Fruit fly (Drosophila melanogaster) whole organism, embryonic: Measurements from ENCODE around the gene Cyp4g15.

Experiments used
- Atf3 ChIP-seq: fragments of 200-800 bp; sonication (Bioruptor generic); optimal IDR thresholded peaks from 3 replicates; lab custom pipeline; 2016; ENCODE audit warnings: missing biosample characterization, missing genetic modification characterization
- B-H2 ChIP-seq: fragments of 200-800 bp; sonication (Bioruptor generic); optimal IDR thresholded peaks from 2 replicates; lab custom pipeline; 2018; ENCODE audit warnings: missing biosample characterization, mild to moderate bottlenecking, missing genetic modification characterization
- Bteb2 ChIP-seq: fragments of 200-800 bp; sonication (Bioruptor generic); optimal IDR thresholded peaks from 2 replicates; lab custom pipeline; 2016; ENCODE audit warnings: missing biosample characterization, missing genetic modification characterization
- CG10543 ChIP-seq: fragments of 200-800 bp; sonication (Bioruptor generic); optimal IDR thresholded peaks from 3 replicates; lab custom pipeline; 2017; ENCODE audit warnings: missing biosample characterization, mild to moderate bottlenecking, missing genetic modification characterization, moderate library complexity
- CG12219 ChIP-seq: fragments of 200-800 bp; sonication (Bioruptor generic); optimal IDR thresholded peaks from 3 replicates; lab custom pipeline; 2018; ENCODE audit warnings: missing biosample characterization, mild to moderate bottlenecking, missing genetic modification characterization
- CG12236 ChIP-seq: fragments of 200-800 bp; sonication (Bioruptor generic); optimal IDR thresholded peaks from 2 replicates; lab custom pipeline; 2016; ENCODE audit warnings: missing biosample characterization, missing genetic modification characterization
- CG12744 ChIP-seq: fragments of 200-800 bp; sonication (Bioruptor generic); optimal IDR thresholded peaks from 2 replicates; lab custom pipeline; 2016; ENCODE audit warnings: missing biosample characterization, missing genetic modification characterization
- CG14014 ChIP-seq: fragments of 200-800 bp; sonication (Bioruptor generic); IDR thresholded peaks from 2 replicates; pipeline ENCODE4 v1.3.6; 2022; ENCODE audit warnings: missing biosample characterization, missing genetic modification characterization
- CG14710 ChIP-seq: fragments of 200-800 bp; sonication (Bioruptor generic); optimal IDR thresholded peaks from 3 replicates; lab custom pipeline; 2019; ENCODE audit warnings: missing biosample characterization, mild to moderate bottlenecking, missing genetic modification characterization, moderate library complexity
- CG16779 ChIP-seq: fragments of 200-800 bp; sonication (Bioruptor generic); IDR thresholded peaks from 2 replicates; pipeline ENCODE4 v1.3.6; 2022; ENCODE audit warnings: missing biosample characterization, missing genetic modification characterization
- CG16813 ChIP-seq: fragments of 200-800 bp; sonication (Bioruptor generic); IDR thresholded peaks from 3 replicates; pipeline ENCODE4 v1.3.6; 2022; ENCODE audit warnings: missing biosample characterization, missing genetic modification characterization; ENCODE audit not compliant: partially characterized antibody
- CG17568 ChIP-seq: fragments of 200-800 bp; sonication (Bioruptor generic); optimal IDR thresholded peaks from 2 replicates; lab custom pipeline; 2018; ENCODE audit warnings: missing biosample characterization, mild to moderate bottlenecking, missing genetic modification characterization, moderate library complexity
- CG17802 ChIP-seq: fragments of 200-800 bp; sonication (Bioruptor generic); optimal IDR thresholded peaks from 2 replicates; lab custom pipeline; 2018; ENCODE audit warnings: missing biosample characterization, mild to moderate bottlenecking, missing genetic modification characterization, moderate library complexity
- CG18764 ChIP-seq: fragments of 200-800 bp; sonication (Bioruptor generic); optimal IDR thresholded peaks from 3 replicates; lab custom pipeline; 2016; ENCODE audit warnings: missing biosample characterization, missing genetic modification characterization
- CG34376 ChIP-seq: fragments of 200-800 bp; sonication (Bioruptor generic); optimal IDR thresholded peaks from 2 replicates; lab custom pipeline; 2018; ENCODE audit warnings: missing biosample characterization, mild to moderate bottlenecking, missing genetic modification characterization
- CG4854 ChIP-seq: fragments of 200-800 bp; sonication (Bioruptor generic); optimal IDR thresholded peaks from 2 replicates; lab custom pipeline; 2016; ENCODE audit warnings: missing biosample characterization, missing genetic modification characterization, inconsistent platforms
- CG6254 ChIP-seq: fragments of 200-800 bp; sonication (Bioruptor generic); optimal IDR thresholded peaks from 3 replicates; lab custom pipeline; 2017; ENCODE audit warnings: mild to moderate bottlenecking, missing biosample characterization, missing genetic modification reagents, missing genetic modification characterization
- CG7271 ChIP-seq: fragments of 200-800 bp; sonication (Bioruptor generic); optimal IDR thresholded peaks from 2 replicates; lab custom pipeline; 2018; ENCODE audit warnings: missing biosample characterization, mild to moderate bottlenecking, missing genetic modification characterization, moderate library complexity
- CG7372 ChIP-seq: fragments of 200-800 bp; sonication (Bioruptor generic); IDR thresholded peaks from 2 replicates; pipeline ENCODE4 v1.3.6; 2022; ENCODE audit warnings: missing biosample characterization, missing genetic modification characterization
- CG7786 ChIP-seq: fragments of 200-800 bp; sonication (Bioruptor generic); optimal IDR thresholded peaks from 2 replicates; lab custom pipeline; 2016; ENCODE audit warnings: missing biosample characterization, missing genetic modification characterization
- CG8478 ChIP-seq: fragments of >200 bp; optimal IDR thresholded peaks from 2 replicates; lab custom pipeline; 2018
- CG9727 ChIP-seq: fragments of 200-800 bp; sonication (Bioruptor generic); optimal IDR thresholded peaks from 3 replicates; lab custom pipeline; 2017; ENCODE audit warnings: missing biosample characterization, mild to moderate bottlenecking, missing genetic modification characterization
- Chrac-16 ChIP-seq: fragments of 200-800 bp; sonication (Bioruptor generic); optimal IDR thresholded peaks from 3 replicates; lab custom pipeline; 2016; ENCODE audit warnings: missing biosample characterization, missing genetic modification characterization
- D ChIP-seq, 2 experiments: fragments of 200-800 bp in 1 of 2; fragments of >200 bp in 1 of 2; sonication (Bioruptor generic) in 1 of 2; optimal IDR thresholded peaks; 2 replicates in 1 of 2; 3 replicates in 1 of 2; lab custom pipeline; 2017; ENCODE audit warnings: mild to moderate bottlenecking in 1 of 2, missing biosample characterization in 1 of 2, missing genetic modification characterization in 1 of 2, missing genetic modification reagents in 1 of 2
- Dip2 ChIP-seq: fragments of 200-800 bp; sonication (Bioruptor generic); IDR thresholded peaks from 2 replicates; pipeline ENCODE4 v1.3.6; 2022; ENCODE audit warnings: missing biosample characterization, missing genetic modification characterization
- HLH4C ChIP-seq: fragments of 200-800 bp; sonication (Bioruptor generic); IDR thresholded peaks from 3 replicates; pipeline ENCODE4 v1.3.6; 2022; ENCODE audit warnings: missing biosample characterization, missing genetic modification characterization; ENCODE audit not compliant: partially characterized antibody
- Lim3 ChIP-seq: fragments of 200-800 bp; sonication (Bioruptor generic); IDR thresholded peaks from 2 replicates; pipeline ENCODE4 v1.3.6; 2022; ENCODE audit warnings: missing biosample characterization, missing genetic modification characterization
- Nf-YC ChIP-seq: fragments of 200-800 bp; optimal IDR thresholded peaks from 3 replicates; lab custom pipeline; 2019; ENCODE audit warnings: missing biosample characterization, mild to moderate bottlenecking, missing genetic modification characterization, moderate library complexity
- PHDP ChIP-seq: fragments of 200-800 bp; sonication (Bioruptor generic); optimal IDR thresholded peaks from 3 replicates; lab custom pipeline; 2018; ENCODE audit warnings: missing biosample characterization, mild to moderate bottlenecking, missing genetic modification characterization, moderate library complexity
- Sox102F ChIP-seq: fragments of 200-800 bp; sonication (Bioruptor generic); optimal IDR thresholded peaks from 2 replicates; lab custom pipeline; 2018; ENCODE audit warnings: missing biosample characterization, mild to moderate bottlenecking, missing genetic modification characterization, moderate library complexity
- TFAM ChIP-seq: fragments of 200-800 bp; sonication (Bioruptor generic); optimal IDR thresholded peaks from 2 replicates; lab custom pipeline; 2017; ENCODE audit warnings: missing biosample characterization, missing genetic modification characterization, inconsistent platforms
- Xbp1 ChIP-seq: fragments of 200-800 bp; sonication (Bioruptor generic); optimal IDR thresholded peaks from 3 replicates; lab custom pipeline; 2016; ENCODE audit warnings: missing biosample characterization, mild to moderate bottlenecking, missing genetic modification characterization
- amos ChIP-seq: fragments of 200-800 bp; sonication (Bioruptor generic); IDR thresholded peaks from 2 replicates; pipeline ENCODE4 v1.3.6; 2022; ENCODE audit warnings: missing biosample characterization, missing genetic modification characterization; ENCODE audit not compliant: partially characterized antibody
- aop ChIP-seq: fragments of 200-800 bp; sonication (Bioruptor generic); IDR thresholded peaks from 2 replicates; pipeline ENCODE4 v1.3.6; 2022; ENCODE audit warnings: missing biosample characterization, missing genetic modification characterization
- btn ChIP-seq: fragments of 200-800 bp; sonication (Bioruptor generic); optimal IDR thresholded peaks from 2 replicates; lab custom pipeline; 2016; ENCODE audit warnings: missing biosample characterization, missing genetic modification characterization
- danr ChIP-seq: fragments of 200-800 bp; sonication (Bioruptor generic); IDR thresholded peaks from 2 replicates; pipeline ENCODE4 v1.3.6; 2022; ENCODE audit warnings: missing biosample characterization, missing genetic modification characterization
- h ChIP-seq: fragments of >200 bp; optimal IDR thresholded peaks from 2 replicates; lab custom pipeline; 2017
- jigr1 ChIP-seq: fragments of 200-800 bp; sonication (Bioruptor generic); IDR thresholded peaks from 3 replicates; pipeline ENCODE4 v1.3.6; 2022; ENCODE audit warnings: missing biosample characterization, missing genetic modification characterization
- nerfin-2 ChIP-seq: fragments of 200-800 bp; sonication (Bioruptor generic); IDR thresholded peaks from 2 replicates; pipeline ENCODE4 v1.3.6; 2022; ENCODE audit warnings: missing biosample characterization, missing genetic modification characterization; ENCODE audit not compliant: partially characterized antibody
- org-1 ChIP-seq: fragments of 200-800 bp; sonication (Bioruptor generic); optimal IDR thresholded peaks from 2 replicates; lab custom pipeline; 2017; ENCODE audit warnings: missing biosample characterization, missing genetic modification characterization
- otp ChIP-seq: fragments of 200-800 bp; sonication (Bioruptor generic); IDR thresholded peaks from 3 replicates; pipeline ENCODE4, ENCODE4 v1.3.6; 2022; ENCODE audit warnings: missing biosample characterization, missing genetic modification characterization
- pum ChIP-seq: fragments of 200-800 bp; sonication (Bioruptor generic); optimal IDR thresholded peaks from 2 replicates; lab custom pipeline; 2016; ENCODE audit warnings: missing biosample characterization, missing genetic modification characterization
- pzg ChIP-seq: fragments of 200-800 bp; sonication (Bioruptor generic); optimal IDR thresholded peaks from 3 replicates; lab custom pipeline; 2018; ENCODE audit warnings: missing biosample characterization, mild to moderate bottlenecking, missing genetic modification characterization, moderate library complexity
- sd ChIP-seq: fragments of 200-800 bp; sonication (Bioruptor generic); optimal IDR thresholded peaks from 3 replicates; lab custom pipeline; 2018; ENCODE audit warnings: missing biosample characterization, mild to moderate bottlenecking, missing genetic modification characterization, moderate library complexity
- so ChIP-seq: fragments of 200-800 bp; sonication (Bioruptor generic); IDR thresholded peaks from 3 replicates; pipeline ENCODE4 v1.3.6; 2022; ENCODE audit warnings: missing biosample characterization, missing genetic modification characterization
- ssp ChIP-seq: fragments of 200-800 bp; sonication (Bioruptor generic); IDR thresholded peaks from 2 replicates; pipeline ENCODE4 v1.3.6; 2022; ENCODE audit warnings: missing biosample characterization, missing genetic modification characterization
- stwl ChIP-seq: fragments of 200-800 bp; sonication (Bioruptor generic); optimal IDR thresholded peaks from 3 replicates; lab custom pipeline; 2018; ENCODE audit warnings: missing biosample characterization, mild to moderate bottlenecking, missing genetic modification characterization, moderate library complexity
- trh ChIP-seq: fragments of 200-800 bp; sonication (Bioruptor generic); optimal IDR thresholded peaks from 2 replicates; lab custom pipeline; 2016; ENCODE audit warnings: missing biosample characterization, missing genetic modification characterization
- vvl ChIP-seq: fragments of 200-800 bp; sonication (Bioruptor generic); IDR thresholded peaks from 2 replicates; pipeline ENCODE4 v1.3.6; 2022; ENCODE audit warnings: missing biosample characterization, missing genetic modification characterization
- yki ChIP-seq: fragments of >200 bp; optimal IDR thresholded peaks from 3 replicates; lab custom pipeline; 2018

Gene Cyp4g15

dm6 chrX:11446792-11447405 lies 30.0 kb upstream of the Cyp4g15 start (continued):
- TF ChIP-seq vvl (GFP tag; lab: Robert Waterston, UW): peak; percentile 90
- TF ChIP-seq Chrac-16 (GFP tag; lab: Kevin White, UChicago): peak; percentile 72
- TF ChIP-seq CG16813 (GFP tag; lab: Robert Waterston, UW): no peak
- TF ChIP-seq TFAM: no peak
- peak; percentile 15 for TF ChIP-seq Atf3
- TF ChIP-seq HLH4C: no peak
- peak; percentile 93 for TF ChIP-seq CG7786 (GFP tag; lab: Kevin White, UChicago)
- 0 out of 3 replicates have a peak, but pooled peaks have one; percentile 49 for TF ChIP-seq so (GFP tag; lab: Robert Waterston, UW)
- TF ChIP-seq CG16779: peak; percentile 90
- peak; percentile 6 for TF ChIP-seq CG18764
- 0 out of 2 replicates have a peak, but pooled peaks have one; percentile 9 for TF ChIP-seq aop (GFP tag; lab: Robert Waterston, UW)
- TF ChIP-seq ssp (GFP tag; lab: Robert Waterston, UW): peak; percentile 31; the same call in 1 of the 2 replicates
- no peak for TF ChIP-seq stwl (tag; lab: Kevin White, UChicago)
- no peak for TF ChIP-seq CG6254 (GFP tag; lab: Kevin White, UChicago)
- TF ChIP-seq Lim3 (GFP tag; lab: Robert Waterston, UW): no peak
- TF ChIP-seq h (lab: Kevin White, UChicago): no peak
- TF ChIP-seq CG14014: peak; percentile 85
- 0 out of 3 replicates have a peak, but pooled peaks have one; percentile 46 for TF ChIP-seq otp (GFP tag; lab: Robert Waterston, UW)
- no peak for TF ChIP-seq CG14710 (tag; lab: Kevin White, UChicago)
- TF ChIP-seq D (optimal IDR thresholded peaks at IDR 0.05; lab: Kevin White, UChicago): no peak
- peak; percentile 12 for TF ChIP-seq D (GFP tag; optimal IDR thresholded peaks at IDR 0.05; lab: Kevin White, UChicago)
- no peak for TF ChIP-seq yki (lab: Kevin White, UChicago)
- TF ChIP-seq CG12744 (GFP tag; lab: Kevin White, UChicago): peak; percentile 57
- TF ChIP-seq CG17802 (tag; lab: Kevin White, UChicago): no peak
- peak; percentile 51 for TF ChIP-seq danr (GFP tag; lab: Robert Waterston, UW)
- TF ChIP-seq pum (GFP tag; lab: Kevin White, UChicago): no peak
- TF ChIP-seq CG9727 (GFP tag; lab: Kevin White, UChicago): peak; percentile 62
- peak; percentile 58 for TF ChIP-seq CG12219 (GFP tag; lab: Kevin White, UChicago)
- no peak for TF ChIP-seq trh (GFP tag; lab: Kevin White, UChicago)
- peak; percentile 58 for TF ChIP-seq sd (tag; lab: Kevin White, UChicago)
- peak; percentile 61 for TF ChIP-seq CG34376 (GFP tag; lab: Kevin White, UChicago)
- TF ChIP-seq Xbp1 (GFP tag; lab: Kevin White, UChicago): peak; percentile 78
- TF ChIP-seq org-1: peak; percentile 71
- TF ChIP-seq CG12236 (GFP tag; lab: Kevin White, UChicago): no peak
- no peak for TF ChIP-seq CG8478
- no peak for TF ChIP-seq CG7271 (tag; lab: Kevin White, UChicago)
- peak; percentile 54 for TF ChIP-seq CG4854 (GFP tag; lab: Kevin White, UChicago)
- peak; percentile 65 for TF ChIP-seq Sox102F (GFP tag; lab: Kevin White, UChicago)
- TF ChIP-seq nerfin-2: no peak
- TF ChIP-seq amos: peak; percentile 11; the same call in 1 of the 2 replicates
- peak; percentile 82 for TF ChIP-seq CG7372 (GFP tag; lab: Robert Waterston, UW)
- TF ChIP-seq jigr1 (GFP tag; lab: Robert Waterston, UW): 0 out of 3 replicates have a peak, but pooled peaks have one; percentile 18
- TF ChIP-seq PHDP: peak; percentile 82
- TF ChIP-seq Dip2 (GFP tag; lab: Robert Waterston, UW): no peak
- peak; percentile 78 for TF ChIP-seq B-H2 (GFP tag; lab: Kevin White, UChicago)
- peak; percentile 23 for TF ChIP-seq btn (GFP tag; lab: Kevin White, UChicago)
- peak; percentile 68 for TF ChIP-seq CG10543 (GFP tag; lab: Kevin White, UChicago)
- TF ChIP-seq Nf-YC (tag; lab: Kevin White, UChicago): peak; percentile 16
- peak; percentile 51 for TF ChIP-seq CG17568 (GFP tag; lab: Kevin White, UChicago)
- peak; percentile 78 for TF ChIP-seq Bteb2
- peak; percentile 22 for TF ChIP-seq pzg
